Worm (Caenorhabditis elegans) whole organism, early embryonic: ENCODE measurements around the gene ilc-17.1.

Experiments used
- B0310.2 ChIP-seq: sonication (generic microtip); optimal IDR thresholded peaks from 2 replicates; lab custom pipeline; 2016; ENCODE audit warnings: mild to moderate bottlenecking, missing genetic modification characterization, missing compliant biosample characterization
- F13C5.2 ChIP-seq: sonication (generic microtip); optimal IDR thresholded peaks from 2 replicates; lab custom pipeline; 2017; ENCODE audit warnings: mild to moderate bottlenecking, missing genetic modification characterization, inconsistent platforms, missing compliant biosample characterization
- aly-1 ChIP-seq: sonication (generic microtip); optimal IDR thresholded peaks from 2 replicates; lab custom pipeline; 2016; ENCODE audit warnings: missing genetic modification characterization, missing compliant biosample characterization
- ama-1 ChIP-seq: fragments of 150-350 bp; optimal IDR thresholded peaks from 2 replicates; lab custom pipeline; 2014
- ceh-13 ChIP-seq: fragments of 200-800 bp; sonication (Bioruptor generic); optimal IDR thresholded peaks from 2 replicates; lab custom pipeline; 2018; ENCODE audit warnings: mild to moderate bottlenecking, missing genetic modification characterization, missing compliant biosample characterization
- ceh-36 ChIP-seq: sonication (generic microtip); optimal IDR thresholded peaks from 2 replicates; lab custom pipeline; 2016; ENCODE audit warnings: missing genetic modification characterization, inconsistent platforms, missing compliant biosample characterization
- ets-7 ChIP-seq: sonication (generic microtip); optimal IDR thresholded peaks from 2 replicates; lab custom pipeline; 2016; ENCODE audit warnings: missing genotype, missing genetic modification characterization, missing compliant biosample characterization
- hmbx-1 ChIP-seq: sonication (generic microtip); optimal IDR thresholded peaks from 2 replicates; lab custom pipeline; 2016; ENCODE audit warnings: mild to moderate bottlenecking, missing genetic modification characterization, missing compliant biosample characterization
- hmg-4 ChIP-seq: fragments of 200-800 bp; sonication (Bioruptor generic); optimal IDR thresholded peaks from 2 replicates; lab custom pipeline; 2018; ENCODE audit warnings: mild to moderate bottlenecking, missing genetic modification characterization, missing compliant biosample characterization
- hnd-1 ChIP-seq: sonication (generic microtip); optimal IDR thresholded peaks from 2 replicates; lab custom pipeline; 2016; ENCODE audit warnings: missing genetic modification characterization, missing compliant biosample characterization
- pes-1 ChIP-seq: fragments of 200-800 bp; sonication (Bioruptor generic); IDR thresholded peaks from 2 replicates; pipeline ENCODE4 v1.3.6; 2022; ENCODE audit warnings: missing genetic modification reagents, missing genetic modification characterization, missing compliant biosample characterization
- scrt-1 ChIP-seq: fragments of 200-800 bp; sonication (Bioruptor generic); IDR thresholded peaks from 2 replicates; pipeline ENCODE4 v1.3.6; 2022; ENCODE audit warnings: missing genetic modification characterization, missing compliant biosample characterization
- sea-1 ChIP-seq: fragments of 200-800 bp; sonication (Bioruptor generic); conservative IDR thresholded peaks from 2 replicates; pipeline ENCODE4 v1.3.6; 2022; ENCODE audit warnings: missing genetic modification characterization, missing compliant biosample characterization
- tbx-11 ChIP-seq: fragments of 200-800 bp; sonication (Bioruptor generic); IDR thresholded peaks from 2 replicates; pipeline ENCODE4 v1.3.6; 2022; ENCODE audit warnings: missing genetic modification characterization, missing compliant biosample characterization
- tbx-37 ChIP-seq: fragments of 200-800 bp; sonication (Bioruptor generic); conservative IDR thresholded peaks from 2 replicates; pipeline ENCODE4 v1.3.6; 2022; ENCODE audit warnings: missing genetic modification reagents, missing genetic modification characterization, missing compliant biosample characterization
- tra-4 ChIP-seq: sonication (generic microtip); optimal IDR thresholded peaks from 2 replicates; lab custom pipeline; 2017; ENCODE audit warnings: missing genetic modification characterization, missing compliant biosample characterization

ilc-17.1 gene

ce11 chrX:12738454-12738853 lies 31.1 kb downstream of the ilc-17.1 start, which contains the start of gene pgp-13:
Gene pgp-13 (plus strand): TSS chrX:12738754.
- no peak for TF ChIP-seq F13C5.2 (tag; lab: Kevin White, UChicago)
- TF ChIP-seq hmg-4, result no peak
- no peak for TF ChIP-seq B0310.2 (tag; lab: Kevin White, UChicago)
- no peak for TF ChIP-seq ceh-13 (GFP tag; lab: Kevin White, UChicago)
- TF ChIP-seq scrt-1 (GFP tag; lab: Robert Waterston, UW), result no peak
- TF ChIP-seq ceh-36 (tag; lab: Kevin White, UChicago), result no peak
- TF ChIP-seq tbx-37 (GFP tag; lab: Robert Waterston, UW), result no peak
- TF ChIP-seq hmbx-1, result no peak

ce11 chrX:12731188-12731857 lies 38.3 kb downstream of the ilc-17.1 start, which contains the start of gene pgp-12:
Gene pgp-12 (plus strand): TSS chrX:12731807.
- TF ChIP-seq hmbx-1 (no peak), F13C5.2 (tag; lab: Kevin White, UChicago) (no peak), tbx-11 (GFP tag; lab: Robert Waterston, UW) (no peak)

ce11 chrX:12730075-12730474 lies 39.5 kb downstream of the ilc-17.1 start:
- TF ChIP-seq aly-1 (tag; lab: Kevin White, UChicago) (no peak), pes-1 (no peak), ceh-36 (tag; lab: Kevin White, UChicago) (no peak), tra-4 (tag; lab: Kevin White, UChicago) (no peak)

DNA sequence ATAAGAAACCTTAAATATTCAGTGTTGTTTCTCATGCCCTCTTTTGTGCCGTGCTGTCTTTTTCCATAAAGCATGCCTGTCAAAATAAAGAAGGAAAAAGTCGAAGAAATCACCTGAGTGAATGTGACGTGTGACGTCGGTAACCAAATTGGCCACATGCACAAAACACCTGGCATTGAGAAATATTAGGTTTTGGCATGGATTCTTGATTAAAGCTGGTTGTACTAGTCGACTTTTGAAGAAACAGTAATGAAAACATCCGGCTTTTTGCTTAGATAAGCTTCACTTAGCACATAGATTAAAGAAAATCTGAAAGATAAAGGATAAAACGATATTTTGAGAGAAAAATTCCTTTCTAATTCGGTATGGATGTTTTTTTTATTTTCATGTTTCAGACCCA lies 43.5 kb downstream of the ilc-17.1 start:
- no peak for TF ChIP-seq ama-1
- no peak for TF ChIP-seq B0310.2 (tag; lab: Kevin White, UChicago)
- TF ChIP-seq tra-4 (tag; lab: Kevin White, UChicago), result no peak
- no peak for TF ChIP-seq scrt-1 (GFP tag; lab: Robert Waterston, UW)
- no peak for TF ChIP-seq ceh-13 (GFP tag; lab: Kevin White, UChicago)

DNA sequence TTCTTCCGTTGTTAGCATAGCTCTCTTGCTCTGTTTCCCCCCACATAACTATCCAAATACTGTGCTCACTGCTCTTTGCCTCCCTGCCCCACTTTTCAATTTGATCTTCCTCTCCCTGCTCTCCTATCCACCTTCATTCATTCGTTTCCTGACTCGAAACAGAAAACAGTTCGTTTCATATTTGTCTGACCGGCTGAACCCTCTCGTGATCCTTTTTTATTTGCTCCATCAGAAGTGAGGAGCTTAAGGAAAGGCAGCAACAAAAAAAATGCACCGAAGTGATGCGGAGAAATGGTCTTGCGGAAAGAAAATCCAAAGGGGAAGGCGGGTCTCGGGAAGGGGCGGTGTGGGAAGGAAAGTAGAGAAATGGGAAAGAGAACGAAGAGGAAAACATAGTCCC lies 48.2 kb downstream of the ilc-17.1 start:
- TF ChIP-seq F13C5.2 (tag; lab: Kevin White, UChicago) (no peak), tbx-37 (GFP tag; lab: Robert Waterston, UW) (no peak), pes-1 (no peak), hmbx-1 (no peak), ceh-36 (tag; lab: Kevin White, UChicago) (no peak), sea-1 (GFP tag; lab: Robert Waterston, UW) (no peak), B0310.2 (tag; lab: Kevin White, UChicago) (no peak), scrt-1 (GFP tag; lab: Robert Waterston, UW) (no peak), tra-4 (tag; lab: Kevin White, UChicago) (no peak), hnd-1 (tag; lab: Kevin White, UChicago) (no peak), aly-1 (tag; lab: Kevin White, UChicago) (no peak), hmg-4 (no peak), ets-7 (tag; lab: Kevin White, UChicago) (no peak), tbx-11 (GFP tag; lab: Robert Waterston, UW) (no peak), ama-1 (no peak)
